Worm (Caenorhabditis elegans) whole organism, late embryonic: ENCODE data around the gene rab-3.

Experiments used
- C08G9.2 ChIP-seq: sonication (generic microtip); optimal IDR thresholded peaks from 2 replicates; lab custom pipeline; 2016; ENCODE audit warnings: mild to moderate bottlenecking, missing genetic modification characterization, moderate library complexity, missing compliant biosample characterization
- C38D4.7 ChIP-seq: fragments of 200-800 bp; sonication (Bioruptor generic); optimal IDR thresholded peaks from 2 replicates; lab custom pipeline; 2018; ENCODE audit warnings: mild to moderate bottlenecking, missing genetic modification characterization, moderate library complexity, missing compliant biosample characterization
- ahr-1 ChIP-seq: sonication (generic microtip); optimal IDR thresholded peaks from 2 replicates; lab custom pipeline; 2016; ENCODE audit warnings: missing genetic modification characterization, missing compliant biosample characterization
- ama-1 ChIP-seq: fragments of 150-350 bp; optimal IDR thresholded peaks from 2 replicates; lab custom pipeline; 2014
- ceh-14 ChIP-seq: sonication (generic microtip); optimal IDR thresholded peaks from 2 replicates; lab custom pipeline; 2016; ENCODE audit warnings: missing genotype, missing genetic modification characterization, missing compliant biosample characterization
- ceh-22 ChIP-seq: sonication (generic microtip); optimal IDR thresholded peaks from 2 replicates; lab custom pipeline; 2017; ENCODE audit warnings: missing biosample characterization, missing genetic modification characterization
- ceh-30 ChIP-seq: fragments of 150-350 bp; optimal IDR thresholded peaks from 2 replicates; lab custom pipeline; 2014; ENCODE audit warnings: missing biosample characterization, missing genetic modification characterization
- ceh-45 ChIP-seq: fragments of 200-800 bp; sonication (Bioruptor generic); IDR thresholded peaks from 2 replicates; pipeline ENCODE4 v1.3.6; 2022; ENCODE audit warnings: missing genetic modification reagents, missing genetic modification characterization, missing compliant biosample characterization
- ceh-48 ChIP-seq: sonication (generic microtip); optimal IDR thresholded peaks from 2 replicates; lab custom pipeline; 2016; ENCODE audit warnings: missing genetic modification characterization, inconsistent platforms, missing compliant biosample characterization
- ceh-9 ChIP-seq: sonication (generic microtip); optimal IDR thresholded peaks from 2 replicates; lab custom pipeline; 2016; ENCODE audit warnings: mild to moderate bottlenecking, missing genetic modification characterization, inconsistent platforms, missing compliant biosample characterization
- che-1 ChIP-seq: sonication (generic microtip); optimal IDR thresholded peaks from 2 replicates; lab custom pipeline; 2016; ENCODE audit warnings: mild to moderate bottlenecking, missing genetic modification characterization, missing compliant biosample characterization
- dve-1 ChIP-seq: sonication (generic microtip); optimal IDR thresholded peaks from 2 replicates; lab custom pipeline; 2017; ENCODE audit warnings: antibody characterized with exemption, mild to moderate bottlenecking, missing genetic modification characterization, missing compliant biosample characterization
- elt-2 ChIP-seq: sonication (generic microtip); optimal IDR thresholded peaks from 2 replicates; lab custom pipeline; 2016; ENCODE audit warnings: missing genetic modification reagents, missing genetic modification characterization, missing compliant biosample characterization
- elt-4 ChIP-seq: sonication (generic microtip); optimal IDR thresholded peaks from 2 replicates; lab custom pipeline; 2016; ENCODE audit warnings: missing genetic modification characterization, missing compliant biosample characterization
- ets-4 ChIP-seq: sonication (generic microtip); optimal IDR thresholded peaks from 2 replicates; lab custom pipeline; 2016; ENCODE audit warnings: missing genetic modification characterization, missing compliant biosample characterization
- fax-1 ChIP-seq: sonication (generic microtip); optimal IDR thresholded peaks from 2 replicates; lab custom pipeline; 2016; ENCODE audit warnings: missing genotype, missing genetic modification characterization, missing compliant biosample characterization
- fkh-6 ChIP-seq: sonication (generic microtip); optimal IDR thresholded peaks from 2 replicates; lab custom pipeline; 2016; ENCODE audit warnings: missing genetic modification characterization, missing compliant biosample characterization
- gmeb-2 ChIP-seq: sonication (generic microtip); optimal IDR thresholded peaks from 2 replicates; lab custom pipeline; 2016; ENCODE audit warnings: missing genetic modification characterization, inconsistent platforms, missing compliant biosample characterization
- hlh-30 ChIP-seq: sonication (generic microtip); optimal IDR thresholded peaks from 2 replicates; lab custom pipeline; 2017; ENCODE audit warnings: antibody characterized with exemption, missing genetic modification characterization, missing compliant biosample characterization; ENCODE audit not compliant: insufficient read depth
- hlh-6 ChIP-seq: sonication (generic microtip); optimal IDR thresholded peaks from 2 replicates; lab custom pipeline; 2016; ENCODE audit warnings: missing genotype, missing genetic modification characterization, missing compliant biosample characterization
- hlh-8 ChIP-seq: sonication (generic microtip); optimal IDR thresholded peaks from 2 replicates; lab custom pipeline; 2016; ENCODE audit warnings: missing genotype, missing genetic modification characterization, missing compliant biosample characterization
- mec-3 ChIP-seq: sonication (generic microtip); optimal IDR thresholded peaks from 2 replicates; lab custom pipeline; 2016; ENCODE audit warnings: borderline replicate concordance, missing genetic modification characterization, missing compliant biosample characterization
- nhr-232 ChIP-seq: sonication (generic microtip); optimal IDR thresholded peaks from 2 replicates; lab custom pipeline; 2016; ENCODE audit warnings: missing genetic modification characterization, missing compliant biosample characterization
- odd-2 ChIP-seq: sonication (generic microtip); optimal IDR thresholded peaks from 2 replicates; lab custom pipeline; 2017; ENCODE audit warnings: antibody characterized with exemption, mild to moderate bottlenecking, missing genetic modification characterization, missing compliant biosample characterization
- pat-9 ChIP-seq: fragments of 200-800 bp; sonication (Bioruptor generic); optimal IDR thresholded peaks from 2 replicates; lab custom pipeline; 2018; ENCODE audit warnings: mild to moderate bottlenecking, missing genetic modification characterization, moderate library complexity, missing compliant biosample characterization
- pha-2 ChIP-seq: sonication (generic microtip); optimal IDR thresholded peaks from 2 replicates; lab custom pipeline; 2017; ENCODE audit warnings: mild to moderate bottlenecking, missing genetic modification characterization, missing compliant biosample characterization
- pqm-1 ChIP-seq: sonication (generic microtip); optimal IDR thresholded peaks from 2 replicates; lab custom pipeline; 2016; ENCODE audit warnings: missing genetic modification characterization, missing compliant biosample characterization
- sox-2 ChIP-seq: fragments of 200-800 bp; sonication (Bioruptor generic); IDR thresholded peaks from 2 replicates; pipeline ENCODE4 v1.3.6; 2022; ENCODE audit warnings: missing genetic modification reagents, missing genetic modification characterization, missing compliant biosample characterization
- syd-9 ChIP-seq: sonication (generic microtip); optimal IDR thresholded peaks from 2 replicates; lab custom pipeline; 2016; ENCODE audit warnings: mild to moderate bottlenecking, missing genetic modification characterization, moderate library complexity, missing compliant biosample characterization
- unc-3 ChIP-seq, 2 experiments: fragments of 200-800 bp in 1 of 2; sonication (Bioruptor generic) in 1 of 2; sonication (generic microtip) in 1 of 2; conservative IDR thresholded peaks in 1 of 2; optimal IDR thresholded peaks in 1 of 2; 2 replicates each; pipeline versions ENCODE4 v1.3.6 to Lab custom; 2016 to 2022; ENCODE audit warnings: missing compliant biosample characterization in 2 of 2, missing genetic modification characterization in 2 of 2, missing genetic modification reagents in 1 of 2
- unc-55 ChIP-seq: sonication (generic microtip); optimal IDR thresholded peaks from 2 replicates; lab custom pipeline; 2017; ENCODE audit warnings: missing biosample characterization, missing genetic modification reagents, missing genetic modification characterization
- unc-86 ChIP-seq: sonication (generic microtip); optimal IDR thresholded peaks from 2 replicates; lab custom pipeline; 2016; ENCODE audit warnings: missing genetic modification characterization, missing compliant biosample characterization
- zip-5 ChIP-seq: sonication (generic microtip); optimal IDR thresholded peaks from 2 replicates; lab custom pipeline; 2016; ENCODE audit warnings: missing genetic modification characterization, missing compliant biosample characterization
- ztf-16 ChIP-seq: sonication (generic microtip); optimal IDR thresholded peaks from 2 replicates; lab custom pipeline; 2017; ENCODE audit warnings: missing genetic modification characterization, missing compliant biosample characterization

rab-3 gene

DNA sequence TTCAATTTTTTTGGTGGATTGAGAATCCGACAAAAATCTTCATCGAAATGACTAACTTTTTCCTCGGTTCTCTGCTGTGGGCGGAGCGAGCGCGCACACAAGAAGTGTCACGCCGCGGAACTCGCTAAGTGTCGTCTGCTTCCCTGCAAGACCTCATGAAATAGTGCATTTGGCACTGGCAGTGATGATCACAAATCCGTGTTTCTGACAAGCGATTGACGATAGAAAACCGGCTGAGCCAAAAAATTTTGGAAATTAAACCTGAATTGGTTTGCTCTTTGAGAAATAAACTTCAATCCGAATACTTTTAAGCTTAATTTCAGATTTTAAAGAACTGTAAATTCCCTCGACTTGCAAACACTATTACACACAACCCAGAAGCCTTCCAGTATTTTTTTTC lies 26.2 kb downstream of the rab-3 start:
- TF ChIP-seq unc-3 (GFP tag; conservative IDR thresholded peaks at IDR 0.05; lab: Robert Waterston, UW), result no peak
- TF ChIP-seq unc-3 (tag; optimal IDR thresholded peaks at IDR 0.05; lab: Kevin White, UChicago), result no peak
- TF ChIP-seq ceh-14 (tag; lab: Kevin White, UChicago), result no peak
- TF ChIP-seq unc-55 (GFP tag; lab: Kevin White, UChicago), result no peak
- no peak for TF ChIP-seq C08G9.2
- no peak for TF ChIP-seq ceh-30
- peak; percentile 21 for TF ChIP-seq elt-2
- no peak for TF ChIP-seq elt-4 (tag; lab: Kevin White, UChicago)
- TF ChIP-seq ama-1 (lab: Kevin White, UChicago), result peak; percentile 66
- peak; percentile 15 for TF ChIP-seq hlh-30 (tag; lab: Kevin White, UChicago)
- peak; percentile 39 for TF ChIP-seq dve-1

DNA sequence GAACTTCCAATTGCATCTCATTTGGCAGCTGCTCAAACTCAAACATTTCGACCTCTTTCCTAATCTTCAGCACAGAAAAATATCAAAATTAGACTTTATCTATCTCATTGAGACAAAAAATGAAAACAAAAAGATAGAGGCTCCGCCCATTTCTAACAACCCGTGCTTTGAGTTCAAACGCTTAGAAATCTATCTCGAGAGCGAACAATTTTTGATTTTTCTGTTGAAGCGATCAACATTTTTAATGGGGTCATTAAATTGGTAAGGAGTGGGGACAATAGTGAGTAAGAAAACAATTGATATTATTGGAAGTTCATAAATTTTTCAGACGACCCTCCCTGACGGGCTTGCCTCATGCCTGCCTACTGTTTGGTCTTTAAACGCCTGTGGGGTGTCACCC lies 28.8 kb downstream of the rab-3 start, which contains the start of the genes C25H3.10 and C25H3.1:
Gene C25H3.10 (minus strand): TSS at position 101 of the 400 bp plus-strand sequence.
Gene C25H3.1 (plus strand): TSS at position 203 of the 400 bp plus-strand sequence.
- TF ChIP-seq unc-86, result no peak

DNA sequence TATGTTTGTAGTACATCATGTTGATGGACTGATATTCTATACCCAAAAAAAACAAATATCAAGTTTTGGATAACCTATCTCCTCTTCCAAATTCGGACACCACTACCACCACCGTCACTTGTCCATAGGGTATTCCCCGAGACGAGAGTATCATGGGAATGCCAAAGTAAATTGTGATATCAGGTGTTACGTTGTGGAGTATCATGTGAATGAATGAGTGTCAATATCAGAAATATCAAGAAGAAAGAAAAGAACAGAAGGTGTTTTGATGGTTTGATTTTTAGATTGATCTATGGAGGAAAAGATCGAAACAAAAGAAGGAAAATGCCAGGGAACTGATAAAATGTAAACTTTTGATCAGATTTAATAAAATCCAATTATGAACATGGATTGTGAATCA lies 29.4 kb downstream of the rab-3 start:
- TF ChIP-seq elt-2 (peak; percentile 29), ceh-22 (no peak), hlh-6 (tag; lab: Kevin White, UChicago) (no peak)

DNA sequence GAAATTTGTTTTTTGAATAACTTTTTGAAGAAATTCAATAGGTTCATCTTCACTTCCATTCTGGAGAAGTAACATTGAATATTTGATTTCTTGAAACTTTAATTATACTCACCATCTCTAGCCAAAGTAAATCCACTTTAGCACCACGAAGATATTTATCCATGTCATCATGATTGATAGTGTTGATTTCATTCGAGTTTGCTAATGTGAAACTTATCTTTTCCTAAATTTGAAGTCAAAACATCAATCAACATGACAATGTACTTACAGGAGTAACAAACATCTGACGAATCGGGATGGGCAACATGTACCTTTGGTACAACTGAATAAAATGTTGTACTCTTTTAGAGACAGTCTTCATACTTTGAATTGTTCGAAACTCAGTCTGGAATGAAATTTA lies 30.3 kb downstream of the rab-3 start:
- TF ChIP-seq elt-2, result no peak
- TF ChIP-seq pat-9 (tag; lab: Kevin White, UChicago), result no peak
- TF ChIP-seq gmeb-2 (tag; lab: Kevin White, UChicago), result no peak
- TF ChIP-seq zip-5, result no peak
- no peak for TF ChIP-seq sox-2 (GFP tag; lab: Robert Waterston, UW)
- TF ChIP-seq mec-3 (tag; lab: Kevin White, UChicago), result no peak

DNA sequence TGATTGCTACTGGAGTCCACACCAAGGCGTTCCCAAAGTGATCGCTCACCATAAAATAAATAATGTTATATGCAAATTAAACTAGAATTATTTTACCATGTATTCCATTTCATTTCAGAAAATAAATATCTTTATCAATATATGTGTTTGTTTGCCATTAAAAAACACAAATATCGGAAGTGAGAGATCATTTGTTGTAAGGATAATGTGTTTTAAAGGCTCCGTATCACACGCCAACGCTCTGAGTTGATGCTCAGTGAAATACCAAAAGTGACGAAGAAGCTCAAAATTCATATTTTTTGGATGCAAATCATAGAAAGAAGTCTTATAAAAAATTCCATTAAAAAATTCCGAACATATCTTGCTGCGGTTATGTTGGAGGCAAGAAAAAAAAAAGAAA lies 31.4 kb downstream of the rab-3 start:
- TF ChIP-seq pqm-1 (tag; lab: Kevin White, UChicago) (no peak), syd-9 (no peak), dve-1 (no peak), unc-86 (no peak), ceh-48 (tag; lab: Kevin White, UChicago) (no peak), ztf-16 (tag; lab: Kevin White, UChicago) (no peak), mec-3 (tag; lab: Kevin White, UChicago) (no peak), ceh-45 (GFP tag; lab: Robert Waterston, UW) (no peak), pha-2 (tag; lab: Kevin White, UChicago) (no peak), ets-4 (tag; lab: Kevin White, UChicago) (no peak), hlh-8 (tag; lab: Kevin White, UChicago) (no peak)

DNA sequence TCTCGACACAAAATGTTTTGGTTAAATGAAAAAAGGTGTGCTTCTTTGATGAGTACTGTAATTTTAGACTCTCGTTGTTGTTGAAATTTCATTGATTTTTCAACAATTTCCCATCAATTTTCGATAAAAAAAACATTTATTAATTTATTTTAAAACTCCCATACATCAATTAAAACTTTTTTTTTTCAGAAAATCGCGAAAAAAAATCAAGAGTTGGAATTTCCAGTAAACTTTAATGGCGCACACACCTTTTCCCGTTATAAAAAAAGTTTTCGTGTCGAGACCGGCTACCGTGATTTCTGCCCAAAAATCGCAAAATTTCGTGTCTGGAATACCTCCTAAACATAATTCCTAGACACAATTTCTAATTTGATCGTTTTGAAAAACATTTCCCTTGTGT lies 32.9 kb downstream of the rab-3 start, which contains the start of gene C25H3.14:
Gene C25H3.14 (plus strand): TSS at position 301 of the 400 bp plus-strand sequence.
- no peak for TF ChIP-seq syd-9
- no peak for TF ChIP-seq fax-1 (tag; lab: Kevin White, UChicago)
- TF ChIP-seq fkh-6 (tag; lab: Kevin White, UChicago), result no peak
- no peak for TF ChIP-seq che-1 (tag; lab: Kevin White, UChicago)
- TF ChIP-seq ahr-1 (tag; lab: Kevin White, UChicago), result no peak
- TF ChIP-seq C38D4.7 (GFP tag; lab: Kevin White, UChicago), result no peak
- no peak for TF ChIP-seq ceh-45 (GFP tag; lab: Robert Waterston, UW)
- no peak for TF ChIP-seq unc-3 (GFP tag; conservative IDR thresholded peaks at IDR 0.05; lab: Robert Waterston, UW)
- TF ChIP-seq unc-3 (tag; optimal IDR thresholded peaks at IDR 0.05; lab: Kevin White, UChicago), result no peak
- no peak for TF ChIP-seq nhr-232 (tag; lab: Kevin White, UChicago)
- no peak for TF ChIP-seq hlh-30 (tag; lab: Kevin White, UChicago)
- no peak for TF ChIP-seq ceh-9 (tag; lab: Kevin White, UChicago)
- no peak for TF ChIP-seq sox-2 (GFP tag; lab: Robert Waterston, UW)
- no peak for TF ChIP-seq odd-2
- TF ChIP-seq zip-5, result no peak
- TF ChIP-seq ceh-22, result no peak
- TF ChIP-seq, all 69 proteins: peak for 0
